Worm (Caenorhabditis elegans) whole organism, young adult: ENCODE results near the gene vab-9.

Experiments
- C17E4.6 ChIP-seq: fragments of 200-800 bp; sonication (Bioruptor generic); IDR thresholded peaks from 2 replicates; pipeline ENCODE4 v1.3.6; 2022; ENCODE audit warnings: missing genetic modification reagents, missing genetic modification characterization, missing compliant biosample characterization
- bed-2 ChIP-seq: fragments of 200-800 bp; sonication (Bioruptor generic); IDR thresholded peaks from 2 replicates; pipeline ENCODE4 v1.3.6; 2022; ENCODE audit warnings: missing genetic modification reagents, missing genetic modification characterization, missing compliant biosample characterization
- cebp-1 ChIP-seq, 2 experiments: fragments of 200-800 bp in 1 of 2; sonication (Bioruptor generic) in 1 of 2; sonication (generic microtip) in 1 of 2; IDR thresholded peaks in 1 of 2; optimal IDR thresholded peaks in 1 of 2; 2 replicates each; pipeline versions ENCODE4 v1.3.6 to Lab custom; 2017 to 2022; ENCODE audit warnings: missing compliant biosample characterization in 2 of 2, missing genetic modification characterization in 2 of 2, mild to moderate bottlenecking in 1 of 2, missing genetic modification reagents in 1 of 2, moderate library complexity in 1 of 2
- dpl-1 ChIP-seq: fragments of 150-350 bp; optimal IDR thresholded peaks from 2 replicates; lab custom pipeline; 2014; ENCODE audit warnings: missing biosample characterization, missing genetic modification reagents, missing genetic modification characterization
- hmg-20 ChIP-seq: fragments of 200-800 bp; sonication (Bioruptor generic); IDR thresholded peaks from 2 replicates; pipeline ENCODE4 v1.3.6; 2022; ENCODE audit warnings: missing genetic modification reagents, missing genetic modification characterization, missing compliant biosample characterization
- hrde-1 ChIP-seq: sonication (generic microtip); optimal IDR thresholded peaks from 2 replicates; lab custom pipeline; 2016; ENCODE audit warnings: missing genetic modification characterization, mild to moderate bottlenecking, missing compliant biosample characterization, moderate library complexity, missing genotype, missing genetic modification reagents, borderline replicate concordance
- ztf-28 ChIP-seq: fragments of 200-800 bp; sonication (Bioruptor generic); IDR thresholded peaks from 2 replicates; pipeline ENCODE4 v1.3.6; 2022; ENCODE audit warnings: missing genetic modification reagents, missing genetic modification characterization, missing compliant biosample characterization

DNA sequence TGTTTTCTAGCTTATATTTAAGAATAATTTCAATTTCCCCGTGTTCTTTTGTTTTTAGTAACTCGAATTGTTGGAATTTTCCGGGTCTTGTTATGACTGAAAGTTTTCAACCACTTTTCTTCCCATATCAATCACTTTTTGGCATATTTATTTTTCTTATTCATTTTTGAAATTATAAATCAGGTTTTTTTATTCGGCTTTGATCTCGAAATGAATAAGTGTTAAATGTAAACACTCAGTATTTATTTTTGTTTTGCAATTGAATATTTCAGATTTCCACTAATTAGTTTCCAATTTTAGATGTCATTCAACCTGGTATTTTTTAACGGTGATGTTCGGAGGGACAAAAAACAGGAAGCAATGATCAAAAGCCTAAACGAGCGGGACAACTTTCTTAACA, 27.0 kb upstream of the vab-9 start, which contains the start of gene etc-1:
- TF ChIP-seq bed-2 (GFP tag; lab: Robert Waterston, UW): no peak
- TF ChIP-seq C17E4.6 (GFP tag; lab: Robert Waterston, UW): no peak
- no peak for TF ChIP-seq dpl-1
- no peak for TF ChIP-seq cebp-1 (GFP tag; IDR thresholded peaks at IDR 0.05; lab: Robert Waterston, UW)
- TF ChIP-seq cebp-1 (tag; optimal IDR thresholded peaks at IDR 0.05; lab: Kevin White, UChicago): no peak
- no peak for TF ChIP-seq hmg-20 (GFP tag; lab: Robert Waterston, UW)
- no peak for TF ChIP-seq ztf-28 (GFP tag; lab: Robert Waterston, UW)
- TF ChIP-seq hrde-1 (tag; lab: Kevin White, UChicago): no peak
